Worm (Caenorhabditis elegans): ENCODE results near the gene arrd-1.

ce11 chrII:622478-622877, 4.8 kb upstream of the arrd-1 start:
- TF ChIP-seq fkh-10 (GFP tag; optimal IDR thresholded peaks at IDR 0.05) (no peak), nfya-1 (tag; optimal IDR thresholded peaks at IDR 0.05) (peak; percentile 45), pqm-1 (tag; optimal IDR thresholded peaks at IDR 0.05) (no peak), pat-9 (tag; optimal IDR thresholded peaks at IDR 0.05) (no peak), hlh-6 (tag; optimal IDR thresholded peaks at IDR 0.05) (no peak), madf-2 (tag; optimal IDR thresholded peaks at IDR 0.05) (no peak), ceh-18 (tag; optimal IDR thresholded peaks at IDR 0.05) (no peak), tbx-2 (tag; optimal IDR thresholded peaks at IDR 0.05) (no peak)
